Worm (Caenorhabditis elegans) whole organism, L4/young adult: Measurements from ENCODE around the gene C04E6.5.

Source experiments
- dao-5 ChIP-seq: sonication (generic microtip); optimal IDR thresholded peaks from 2 replicates; lab custom pipeline; 2016; ENCODE audit warnings: missing genotype, missing genetic modification characterization, moderate library complexity, missing compliant biosample characterization
- him-1 ChIP-seq: sonication (generic microtip); optimal IDR thresholded peaks from 2 replicates; lab custom pipeline; 2016; ENCODE audit warnings: missing genotype, missing genetic modification reagents, missing genetic modification characterization, missing compliant biosample characterization

ce11 chrV:5949674-5950149 lies 47.8 kb downstream of the C04E6.5 start:
- TF ChIP-seq him-1 (no peak), dao-5 (no peak)
